Worm (Caenorhabditis elegans) whole organism, young adult: ENCODE results near the gene eat-3.

Source experiments
- C17E4.6 ChIP-seq: fragments of 200-800 bp; sonication (Bioruptor generic); IDR thresholded peaks from 2 replicates; pipeline ENCODE4 v1.3.6; 2022; ENCODE audit warnings: missing genetic modification reagents, missing genetic modification characterization, missing compliant biosample characterization
- Y53F4B.3 ChIP-seq: fragments of 200-800 bp; sonication (Bioruptor generic); IDR thresholded peaks from 2 replicates; pipeline ENCODE4 v1.3.6; 2022; ENCODE audit warnings: missing genetic modification reagents, missing genetic modification characterization, missing compliant biosample characterization
- ets-4 ChIP-seq: fragments of 200-800 bp; sonication (Bioruptor generic); optimal IDR thresholded peaks from 2 replicates; lab custom pipeline; 2018; ENCODE audit warnings: mild to moderate bottlenecking, missing genetic modification characterization, missing compliant biosample characterization
- hlh-26 ChIP-seq: fragments of 200-800 bp; sonication (Bioruptor generic); conservative IDR thresholded peaks from 2 replicates; pipeline ENCODE4 v1.3.6; 2022; ENCODE audit warnings: missing genetic modification reagents, missing genetic modification characterization, missing compliant biosample characterization
- let-526 ChIP-seq: fragments of 200-800 bp; sonication (Bioruptor generic); IDR thresholded peaks from 2 replicates; pipeline ENCODE4 v1.3.6; 2022; ENCODE audit warnings: missing genetic modification reagents, missing genetic modification characterization, missing compliant biosample characterization
- pha-4 ChIP-seq: fragments of 150-350 bp; sonication (generic microtip); optimal IDR thresholded peaks from 2 replicates; lab custom pipeline; 2014; ENCODE audit warnings: missing biosample characterization, missing genetic modification reagents, missing genetic modification characterization

DNA sequence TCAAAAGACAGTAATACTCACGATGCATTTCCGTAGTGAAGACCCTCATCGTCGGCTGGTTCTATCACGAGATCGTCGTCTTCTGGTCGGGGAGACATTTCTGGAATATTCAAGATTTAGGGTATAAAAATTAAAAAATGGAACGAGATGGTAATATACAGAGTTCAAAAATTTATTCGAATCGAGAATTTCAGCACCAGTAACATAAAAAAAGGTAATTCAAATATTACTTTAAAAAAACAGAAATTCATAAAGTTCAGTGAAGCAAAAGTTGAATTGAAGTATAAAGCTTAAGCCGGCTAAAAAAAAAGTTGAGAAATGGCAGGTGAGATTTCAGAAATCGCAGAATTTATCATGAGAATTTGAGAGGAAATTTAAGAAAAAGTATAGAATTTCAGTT is 14.5 kb upstream of the eat-3 start, which contains the start of gene cam-1:
- TF ChIP-seq C17E4.6 (GFP tag; lab: Robert Waterston, UW) (no peak), hlh-26 (GFP tag; lab: Robert Waterston, UW) (no peak), ets-4 (GFP tag; lab: Kevin White, UChicago) (no peak), pha-4 (no peak), Y53F4B.3 (GFP tag; lab: Robert Waterston, UW) (no peak), let-526 (GFP tag; lab: Robert Waterston, UW) (no peak)
